Fruit fly (Drosophila melanogaster): ENCODE data around the gene Vps16A.

The Vps16A gene

dm6 chr3R:9249025-9249735 is 17.6 kb upstream of the Vps16A start:
- TF ChIP-seq chinmo (GFP tag; IDR thresholded peaks at IDR 0.05; ENCODE audit: partially characterized antibody) (0 out of 4 replicates have a peak, but pooled peaks have one; percentile 37), HHEX (GFP tag; optimal IDR thresholded peaks at IDR 0.05) (no peak), tll (GFP tag; optimal IDR thresholded peaks at IDR 0.05) (peak in 1 of 2 experiments; percentile 74), CG12744 (GFP tag; optimal IDR thresholded peaks at IDR 0.05) (no peak), nerfin-2 (GFP tag; IDR thresholded peaks at IDR 0.05; ENCODE audit: partially characterized antibody) (0 out of 2 replicates have a peak, but pooled peaks have one; percentile 31), kni (GFP tag; optimal IDR thresholded peaks at IDR 0.05) (peak; percentile 40), lbe (GFP tag; optimal IDR thresholded peaks at IDR 0.05) (peak; percentile 15), pita (GFP tag; optimal IDR thresholded peaks at IDR 0.05) (no peak), CG10321 (GFP tag; IDR thresholded peaks at IDR 0.05) (0 out of 2 replicates have a peak, but pooled peaks have one; percentile 19), CG5180 (GFP tag; optimal IDR thresholded peaks at IDR 0.05) (peak; percentile 95)

- TF ChIP-seq ara (GFP tag; IDR thresholded peaks at IDR 0.05) (0 out of 2 replicates have a peak, but pooled peaks have one; percentile 21), HmgD (GFP tag; optimal IDR thresholded peaks at IDR 0.05) (no peak), CG31224 (GFP tag; IDR thresholded peaks at IDR 0.05) (no peak), insv (GFP tag; optimal IDR thresholded peaks at IDR 0.05) (no peak), CG2889 (GFP tag; IDR thresholded peaks at IDR 0.05) (no peak), fu2 (GFP tag; optimal IDR thresholded peaks at IDR 0.05) (no peak), Blimp-1 (GFP tag; optimal IDR thresholded peaks at IDR 0.05) (peak; percentile 81), CG4707 (GFP tag; optimal IDR thresholded peaks at IDR 0.05) (no peak)
These were observed 17.1 kb upstream of the Vps16A start for dm6 chr3R:9249736-9250044.

dm6 chr3R:9250868-9251267 is 16.0 kb upstream of the Vps16A start:
- TF ChIP-seq stwl (tag; optimal IDR thresholded peaks at IDR 0.05) = no peak
- TF ChIP-seq E2f1 (GFP tag; IDR thresholded peaks at IDR 0.05) = peak; percentile 35; the same call in 1 of the 2 replicates
- no peak for TF ChIP-seq Dek (tag; optimal IDR thresholded peaks at IDR 0.05)
- TF ChIP-seq CG2199 (GFP tag; IDR thresholded peaks at IDR 0.05) = no peak
- no peak for TF ChIP-seq prd (optimal IDR thresholded peaks at IDR 0.05)
- TF ChIP-seq prd (GFP tag; IDR thresholded peaks at IDR 0.05) = peak; percentile 66
- peak; percentile 6 for TF ChIP-seq CG10267 (tag; optimal IDR thresholded peaks at IDR 0.05)
- no peak for TF ChIP-seq lov (optimal IDR thresholded peaks at IDR 0.05)
- peak; percentile 51; the same call in 1 of the 3 replicates for TF ChIP-seq lov (GFP tag; IDR thresholded peaks at IDR 0.05)
- TF ChIP-seq CG2129 (GFP tag; IDR thresholded peaks at IDR 0.05; ENCODE audit: partially characterized antibody) = no peak
- TF ChIP-seq CG6683 (GFP tag; optimal IDR thresholded peaks at IDR 0.05) = no peak
- no peak for TF ChIP-seq NC2β (GFP tag; optimal IDR thresholded peaks at IDR 0.05)
- no peak for TF ChIP-seq Hmx (GFP tag; optimal IDR thresholded peaks at IDR 0.05)
- no peak for TF ChIP-seq CG17361 (GFP tag; IDR thresholded peaks at IDR 0.05)
- 0 out of 2 replicates have a peak, but pooled peaks have one; percentile 17 for TF ChIP-seq CG32767 (GFP tag; IDR thresholded peaks at IDR 0.05)
- TF ChIP-seq CG31224 (GFP tag; IDR thresholded peaks at IDR 0.05) = 0 out of 2 replicates have a peak, but pooled peaks have one; percentile 7
- 0 out of 2 replicates have a peak, but pooled peaks have one; percentile 14 for TF ChIP-seq CG9215 (GFP tag; IDR thresholded peaks at IDR 0.05)
- no peak for TF ChIP-seq Lpt (GFP tag; optimal IDR thresholded peaks at IDR 0.05)
- TF ChIP-seq CG2712 (tag; optimal IDR thresholded peaks at IDR 0.05) = peak; percentile 45
- peak; percentile 39 for TF ChIP-seq ap (GFP tag; IDR thresholded peaks at IDR 0.05)
- TF ChIP-seq HLHmδ (GFP tag; optimal IDR thresholded peaks at IDR 0.05) = no peak
- no peak for TF ChIP-seq Fer1 (GFP tag; optimal IDR thresholded peaks at IDR 0.05)
- no peak for TF ChIP-seq dmrt99B (tag; optimal IDR thresholded peaks at IDR 0.05)
- TF ChIP-seq CG17359 (tag; optimal IDR thresholded peaks at IDR 0.05) = peak; percentile 46
- TF ChIP-seq repo (GFP tag; optimal IDR thresholded peaks at IDR 0.05) = no peak
- no peak for TF ChIP-seq CG14965 (GFP tag; optimal IDR thresholded peaks at IDR 0.05; ENCODE audit: borderline replicate concordance)
- TF ChIP-seq az2 (GFP tag; optimal IDR thresholded peaks at IDR 0.05) = peak; percentile 24
- TF ChIP-seq ranshi (GFP tag; IDR thresholded peaks at IDR 0.05) = peak; percentile 42; the same call in 1 of the 2 replicates
- peak; percentile 78 for TF ChIP-seq Med (GFP tag)
- TF ChIP-seq HLH3B (GFP tag; IDR thresholded peaks at IDR 0.05) = peak; percentile 57; the same call in 1 of the 2 replicates
